Worm (Caenorhabditis elegans) whole organism, L2 larva: ENCODE results near the gene R08E5.4.

Source experiments
- C34F6.9 ChIP-seq: fragments of 150-350 bp; optimal IDR thresholded peaks from 2 replicates; lab custom pipeline; 2014; ENCODE audit warnings: missing biosample characterization, missing genetic modification characterization
- R02D3.7 ChIP-seq: fragments of 150-350 bp; optimal IDR thresholded peaks from 2 replicates; lab custom pipeline; 2014; ENCODE audit warnings: missing biosample characterization, missing genetic modification characterization
- Y55F3AM.14 ChIP-seq: fragments of 200-800 bp; sonication (Bioruptor generic); optimal IDR thresholded peaks from 2 replicates; lab custom pipeline; 2018; ENCODE audit warnings: mild to moderate bottlenecking, missing genetic modification characterization, missing compliant biosample characterization
- aly-2 ChIP-seq: fragments of 150-350 bp; optimal IDR thresholded peaks from 2 replicates; lab custom pipeline; 2014; ENCODE audit warnings: missing biosample characterization, missing genetic modification characterization
- ama-1 ChIP-seq: fragments of 150-350 bp; optimal IDR thresholded peaks from 2 replicates; lab custom pipeline; 2018; ENCODE audit warnings: inconsistent platforms
- dmd-4 ChIP-seq: sonication (generic microtip); optimal IDR thresholded peaks from 2 replicates; lab custom pipeline; 2017; ENCODE audit warnings: missing biosample characterization, missing genetic modification characterization
- egl-27 ChIP-seq: sonication (generic microtip); optimal IDR thresholded peaks from 3 replicates; lab custom pipeline; 2017; ENCODE audit warnings: missing biosample characterization, missing genetic modification reagents, missing genetic modification characterization
- fos-1 ChIP-seq: fragments of 150-350 bp; optimal IDR thresholded peaks from 2 replicates; lab custom pipeline; 2014; ENCODE audit warnings: missing biosample characterization, missing genetic modification characterization
- gmeb-1 ChIP-seq: fragments of 150-350 bp; optimal IDR thresholded peaks from 2 replicates; lab custom pipeline; 2014; ENCODE audit warnings: missing biosample characterization, missing genetic modification characterization
- lin-11 ChIP-seq: fragments of 150-350 bp; sonication (generic microtip); optimal IDR thresholded peaks from 2 replicates; lab custom pipeline; 2014; ENCODE audit warnings: missing biosample characterization, missing genetic modification characterization, inconsistent platforms, mixed read lengths
- lin-13 ChIP-seq: fragments of 150-350 bp; optimal IDR thresholded peaks from 2 replicates; lab custom pipeline; 2014; ENCODE audit warnings: missing biosample characterization, missing genetic modification reagents, missing genetic modification characterization
- lin-39 ChIP-seq: fragments of 150-350 bp; optimal IDR thresholded peaks from 2 replicates; lab custom pipeline; 2014; ENCODE audit warnings: missing biosample characterization, missing genetic modification reagents, missing genetic modification characterization
- lsy-2 ChIP-seq, 2 experiments: fragments of 150-350 bp in 1 of 2; sonication (generic microtip) in 1 of 2; optimal IDR thresholded peaks; 2 replicates each; lab custom pipeline; 2014 to 2017; ENCODE audit warnings: missing biosample characterization in 2 of 2, missing genetic modification characterization in 2 of 2
- mab-5 ChIP-seq: fragments of 150-350 bp; optimal IDR thresholded peaks from 2 replicates; lab custom pipeline; 2014; ENCODE audit warnings: missing biosample characterization, missing genetic modification characterization
- mbf-1 ChIP-seq: sonication (generic microtip); optimal IDR thresholded peaks from 2 replicates; lab custom pipeline; 2017; ENCODE audit warnings: missing biosample characterization, missing genetic modification characterization
- mdl-1 ChIP-seq, 2 experiments: fragments of 150-350 bp in 1 of 2; sonication (generic microtip) in 1 of 2; optimal IDR thresholded peaks; 2 replicates each; lab custom pipeline; 2017; ENCODE audit warnings: missing biosample characterization in 2 of 2, missing genetic modification characterization in 2 of 2
- nhr-11 ChIP-seq: fragments of 150-350 bp; optimal IDR thresholded peaks from 2 replicates; lab custom pipeline; 2014; ENCODE audit warnings: missing biosample characterization, missing genetic modification characterization
- nhr-12 ChIP-seq: fragments of 150-350 bp; optimal IDR thresholded peaks from 2 replicates; lab custom pipeline; 2014; ENCODE audit warnings: missing biosample characterization, missing genetic modification characterization
- nhr-129 ChIP-seq: fragments of 150-350 bp; optimal IDR thresholded peaks from 2 replicates; lab custom pipeline; 2014; ENCODE audit warnings: missing biosample characterization, missing genetic modification characterization
- nhr-21 ChIP-seq: fragments of 150-350 bp; optimal IDR thresholded peaks from 2 replicates; lab custom pipeline; 2014; ENCODE audit warnings: missing biosample characterization, missing genetic modification characterization
- nhr-23 ChIP-seq: fragments of 150-350 bp; optimal IDR thresholded peaks from 2 replicates; lab custom pipeline; 2014; ENCODE audit warnings: missing biosample characterization, missing genetic modification reagents, missing genetic modification characterization
- nhr-237 ChIP-seq: fragments of 150-350 bp; optimal IDR thresholded peaks from 2 replicates; lab custom pipeline; 2014; ENCODE audit warnings: missing biosample characterization, missing genetic modification characterization
- nhr-25 ChIP-seq: fragments of 150-350 bp; sonication (generic microtip); optimal IDR thresholded peaks from 3 replicates; lab custom pipeline; 2014; ENCODE audit warnings: missing biosample characterization, missing genetic modification characterization
- nhr-6 ChIP-seq: fragments of 150-350 bp; optimal IDR thresholded peaks from 2 replicates; lab custom pipeline; 2014; ENCODE audit warnings: missing biosample characterization, missing genetic modification characterization
- sem-4 ChIP-seq: fragments of 150-350 bp; optimal IDR thresholded peaks from 2 replicates; lab custom pipeline; 2014; ENCODE audit warnings: missing biosample characterization, missing genetic modification reagents, missing genetic modification characterization
- sma-9 ChIP-seq, 2 experiments: fragments of 150-350 bp in 1 of 2; sonication (generic microtip) in 1 of 2; optimal IDR thresholded peaks; 2 replicates each; lab custom pipeline; 2014 to 2016; ENCODE audit warnings: missing genetic modification characterization in 2 of 2, mild to moderate bottlenecking in 1 of 2, missing biosample characterization in 1 of 2, missing compliant biosample characterization in 1 of 2, missing genetic modification reagents in 1 of 2, moderate library complexity in 1 of 2
- snpc-4 ChIP-seq: fragments of 150-350 bp; optimal IDR thresholded peaks from 2 replicates; lab custom pipeline; 2014; ENCODE audit warnings: missing biosample characterization, missing genetic modification characterization
- unc-39 ChIP-seq: fragments of 150-350 bp; optimal IDR thresholded peaks from 2 replicates; lab custom pipeline; 2014; ENCODE audit warnings: missing biosample characterization, missing genetic modification characterization
- unc-55 ChIP-seq: fragments of 150-350 bp; sonication (generic microtip); optimal IDR thresholded peaks from 3 replicates; lab custom pipeline; 2014; ENCODE audit warnings: missing biosample characterization, missing genetic modification reagents, missing genetic modification characterization
- zag-1 ChIP-seq: fragments of 150-350 bp; optimal IDR thresholded peaks from 2 replicates; lab custom pipeline; 2014; ENCODE audit warnings: missing biosample characterization, missing genetic modification characterization
- ztf-1 ChIP-seq: fragments of 200-800 bp; sonication (Bioruptor generic); conservative IDR thresholded peaks from 2 replicates; pipeline ENCODE4 v1.3.6; 2022; ENCODE audit warnings: missing genetic modification characterization, missing compliant biosample characterization
- ztf-11 ChIP-seq: sonication (generic microtip); optimal IDR thresholded peaks from 2 replicates; lab custom pipeline; 2017; ENCODE audit warnings: missing biosample characterization, missing genetic modification characterization

The R08E5.4 gene

DNA sequence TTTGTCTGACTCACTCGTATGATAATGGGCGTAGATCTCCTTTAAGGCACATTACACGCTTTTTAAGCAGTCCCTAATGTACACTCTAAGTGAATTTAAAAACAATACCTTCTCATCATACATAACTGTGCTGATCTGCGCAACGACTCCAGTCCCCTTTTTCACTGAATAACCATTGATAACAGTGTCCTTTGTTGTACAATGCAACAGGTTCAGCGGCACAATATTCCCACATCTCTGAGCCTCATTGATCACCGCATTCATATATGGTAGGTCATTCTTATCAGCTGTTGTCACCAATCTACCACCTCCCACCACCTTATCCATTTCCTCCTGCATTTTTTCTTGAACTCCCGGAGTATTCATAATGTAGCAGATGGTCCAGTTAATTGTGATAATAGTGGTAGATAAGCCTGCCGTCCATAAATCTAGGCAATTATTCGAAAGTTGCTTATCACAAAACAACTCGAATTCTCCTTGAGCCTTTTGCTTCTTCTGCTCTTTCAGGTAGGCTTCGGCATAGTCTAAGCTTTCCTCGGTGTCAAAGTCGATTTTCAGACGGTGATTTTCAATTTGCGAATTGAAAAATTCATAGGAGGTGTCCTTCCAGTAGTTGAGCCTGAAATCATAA lies 33.5 kb downstream of the R08E5.4 start:
- TF ChIP-seq nhr-21 (tag; lab: Kevin White, UChicago), result no peak

- no peak for TF ChIP-seq nhr-237 (tag; lab: Kevin White, UChicago)
- peak; percentile 95 for TF ChIP-seq nhr-129
- TF ChIP-seq mab-5 (tag; lab: Kevin White, UChicago), result no peak
- TF ChIP-seq C34F6.9 (tag; lab: Kevin White, UChicago), result peak; percentile 49
- TF ChIP-seq ama-1 (lab: Kevin White, UChicago), result no peak
- peak; percentile 51 for TF ChIP-seq fos-1
- peak; percentile 52 for TF ChIP-seq unc-55
- TF ChIP-seq R02D3.7 (tag; lab: Kevin White, UChicago), result no peak
- peak; percentile 71 for TF ChIP-seq sma-9 (GFP tag; optimal IDR thresholded peaks at IDR 0.05; lab: Kevin White, UChicago)
- no peak for TF ChIP-seq sma-9 (tag; optimal IDR thresholded peaks at IDR 0.05; lab: Kevin White, UChicago)
Observed at ce11 chrV:3803343-3803742, 35.0 kb downstream of the R08E5.4 start, which contains the start of gene cyp-33C8. cyp-33C8 (minus strand) TSS chrV:3803542.

DNA sequence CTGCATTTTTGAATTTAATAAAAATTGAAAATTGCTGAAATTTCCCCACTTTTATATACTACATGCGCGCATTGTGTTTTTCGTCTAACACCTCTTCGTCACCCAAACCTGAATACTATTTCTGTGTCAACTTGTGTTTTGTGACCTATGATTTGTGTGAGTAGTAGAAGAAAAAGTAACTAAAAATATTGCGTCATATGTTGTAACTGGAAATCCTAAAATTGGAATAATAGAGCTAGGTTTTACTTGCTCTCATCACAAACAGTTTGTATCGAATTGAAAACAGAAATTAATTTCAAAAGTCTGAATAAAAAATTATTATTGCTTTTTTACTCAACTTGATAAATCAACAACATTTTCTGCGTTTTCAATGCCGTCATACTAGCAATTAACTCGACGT lies 37.1 kb downstream of the R08E5.4 start, which contains the start of gene R08F11.4:
TSS of gene R08F11.4 (minus strand) at position 29 of the 400 bp plus-strand sequence.
- peak; percentile 5 for TF ChIP-seq fos-1
- TF ChIP-seq nhr-21 (tag; lab: Kevin White, UChicago), result no peak
- peak; percentile 98 for TF ChIP-seq nhr-129
- no peak for TF ChIP-seq nhr-23 (tag; lab: Kevin White, UChicago)
- TF ChIP-seq dmd-4 (tag; lab: Kevin White, UChicago), result no peak

- no peak for TF ChIP-seq lin-39 (tag; lab: Kevin White, UChicago)
- TF ChIP-seq R02D3.7 (tag; lab: Kevin White, UChicago), result no peak
- TF ChIP-seq nhr-25, result no peak
- TF ChIP-seq ztf-1 (GFP tag; lab: Robert Waterston, UW), result no peak
- TF ChIP-seq snpc-4 (tag; lab: Kevin White, UChicago), result no peak
- no peak for TF ChIP-seq mdl-1 (tag; optimal IDR thresholded peaks at IDR 0.05; lab: Kevin White, UChicago)
- TF ChIP-seq lin-13 (GFP tag; lab: Kevin White, UChicago), result no peak
- TF ChIP-seq nhr-129, result no peak
- no peak for TF ChIP-seq aly-2 (tag; lab: Kevin White, UChicago)
- TF ChIP-seq nhr-11, result no peak
- TF ChIP-seq Y55F3AM.14 (GFP tag; lab: Kevin White, UChicago), result no peak
- no peak for TF ChIP-seq nhr-12 (tag; lab: Kevin White, UChicago)
- no peak for TF ChIP-seq lsy-2 (tag; optimal IDR thresholded peaks at IDR 0.05; lab: Kevin White, UChicago)
- TF ChIP-seq ama-1 (lab: Kevin White, UChicago), result no peak
- TF ChIP-seq lin-11 (tag; lab: Kevin White, UChicago), result no peak
- TF ChIP-seq mbf-1 (tag; lab: Kevin White, UChicago), result no peak
- no peak for TF ChIP-seq nhr-6 (tag; lab: Kevin White, UChicago)
- no peak for TF ChIP-seq sem-4
- no peak for TF ChIP-seq C34F6.9 (tag; lab: Kevin White, UChicago)
- no peak for TF ChIP-seq gmeb-1 (tag; lab: Kevin White, UChicago)
Observed at ce11 chrV:3805961-3806360, 37.6 kb downstream of the R08E5.4 start, which contains the start of gene srw-7. srw-7 (plus strand) TSS chrV:3806261.

- TF ChIP-seq aly-2 (tag; lab: Kevin White, UChicago), result no peak
- no peak for TF ChIP-seq egl-27 (tag; lab: Kevin White, UChicago)
- no peak for TF ChIP-seq lsy-2 (tag; optimal IDR thresholded peaks at IDR 0.05; lab: Kevin White, UChicago)
- no peak for TF ChIP-seq nhr-23 (tag; lab: Kevin White, UChicago)
Observed at ce11 chrV:3807846-3808245, 39.5 kb downstream of the R08E5.4 start.

- TF ChIP-seq C34F6.9 (tag; lab: Kevin White, UChicago), result no peak
- no peak for TF ChIP-seq aly-2 (tag; lab: Kevin White, UChicago)
- TF ChIP-seq Y55F3AM.14 (GFP tag; lab: Kevin White, UChicago), result no peak
- no peak for TF ChIP-seq nhr-12 (tag; lab: Kevin White, UChicago)
- no peak for TF ChIP-seq zag-1 (tag; lab: Kevin White, UChicago)
- TF ChIP-seq lin-39 (tag; lab: Kevin White, UChicago), result no peak
- no peak for TF ChIP-seq lin-13 (GFP tag; lab: Kevin White, UChicago)
- no peak for TF ChIP-seq ztf-11 (tag; lab: Kevin White, UChicago)
- TF ChIP-seq unc-39 (tag; lab: Kevin White, UChicago), result no peak
- no peak for TF ChIP-seq sem-4
- TF ChIP-seq ama-1 (lab: Kevin White, UChicago), result no peak
- TF ChIP-seq nhr-11, result no peak
- no peak for TF ChIP-seq nhr-21 (tag; lab: Kevin White, UChicago)
- no peak for TF ChIP-seq nhr-23 (tag; lab: Kevin White, UChicago)
Observed at ce11 chrV:3808336-3808735, 40.0 kb downstream of the R08E5.4 start, which contains the start of gene srw-6. srw-6 (plus strand) TSS chrV:3808636.
